Worm (Caenorhabditis elegans) whole organism, L3 larva: ENCODE measurements around the gene cox-6A.

Source experiments
- ceh-16 ChIP-seq: sonication (generic microtip); optimal IDR thresholded peaks from 2 replicates; lab custom pipeline; 2017; ENCODE audit warnings: missing biosample characterization, missing genetic modification characterization
- egl-27 ChIP-seq: sonication (generic microtip); optimal IDR thresholded peaks from 4 replicates; lab custom pipeline; 2017; ENCODE audit warnings: missing biosample characterization, missing genetic modification reagents, missing genetic modification characterization
- elt-2 ChIP-seq: sonication (generic microtip); optimal IDR thresholded peaks from 2 replicates; lab custom pipeline; 2016; ENCODE audit warnings: missing genetic modification reagents, mild to moderate bottlenecking, missing genetic modification characterization, missing compliant biosample characterization
- elt-3 ChIP-seq, 3 experiments: fragments of 150-350 bp in 1 of 3; sonication (generic microtip) in 2 of 3; optimal IDR thresholded peaks; 2 replicates in 2 of 3; 4 replicates in 1 of 3; lab custom pipeline; 2014 to 2017; ENCODE audit warnings: missing biosample characterization in 3 of 3, missing genetic modification characterization in 3 of 3
- fkh-10 ChIP-seq: sonication (generic microtip); optimal IDR thresholded peaks from 2 replicates; lab custom pipeline; 2017; ENCODE audit warnings: missing biosample characterization, missing genetic modification reagents, missing genetic modification characterization
- mdl-1 ChIP-seq: fragments of 150-350 bp; optimal IDR thresholded peaks from 2 replicates; lab custom pipeline; 2014; ENCODE audit warnings: missing biosample characterization, missing genetic modification characterization
- nhr-11 ChIP-seq: fragments of 150-350 bp; optimal IDR thresholded peaks from 2 replicates; lab custom pipeline; 2014; ENCODE audit warnings: missing biosample characterization, missing genetic modification characterization
- nhr-12 ChIP-seq: fragments of 150-350 bp; optimal IDR thresholded peaks from 2 replicates; lab custom pipeline; 2014; ENCODE audit warnings: missing biosample characterization, missing genetic modification characterization
- nhr-25 ChIP-seq: sonication (generic microtip); optimal IDR thresholded peaks from 2 replicates; lab custom pipeline; 2017; ENCODE audit warnings: missing biosample characterization, missing genetic modification characterization
- nhr-28 ChIP-seq: fragments of 150-350 bp; optimal IDR thresholded peaks from 2 replicates; lab custom pipeline; 2014; ENCODE audit warnings: missing biosample characterization, missing genetic modification characterization
- pha-4 ChIP-seq: fragments of 150-350 bp; optimal IDR thresholded peaks from 2 replicates; lab custom pipeline; 2014; ENCODE audit warnings: missing biosample characterization, missing genetic modification reagents, missing genetic modification characterization
- sea-2 ChIP-seq: fragments of 150-350 bp; sonication (generic microtip); optimal IDR thresholded peaks from 4 replicates; lab custom pipeline; 2014; ENCODE audit warnings: missing biosample characterization, missing genetic modification reagents, missing genetic modification characterization
- tbx-2 ChIP-seq: sonication (generic microtip); optimal IDR thresholded peaks from 2 replicates; lab custom pipeline; 2016; ENCODE audit warnings: mild to moderate bottlenecking, missing genetic modification characterization, missing compliant biosample characterization
- ztf-4 ChIP-seq: fragments of 150-350 bp; optimal IDR thresholded peaks from 2 replicates; lab custom pipeline; 2014; ENCODE audit warnings: missing biosample characterization, missing genetic modification characterization

- TF ChIP-seq nhr-12 (tag; lab: Kevin White, UChicago) (no peak), mdl-1 (tag; lab: Kevin White, UChicago) (no peak), pha-4 (tag; lab: Kevin White, UChicago) (no peak), nhr-11 (tag; lab: Kevin White, UChicago) (no peak), sea-2 (GFP tag; lab: Kevin White, UChicago) (no peak), elt-2 (tag; lab: Kevin White, UChicago) (no peak), elt-3 (tag; optimal IDR thresholded peaks at IDR 0.05; lab: Kevin White, UChicago) (no peak), egl-27 (tag; lab: Kevin White, UChicago) (no peak), ceh-16 (tag; lab: Kevin White, UChicago) (no peak), fkh-10 (no peak), tbx-2 (no peak), ztf-4 (tag; lab: Kevin White, UChicago) (no peak), nhr-25 (tag; lab: Kevin White, UChicago) (no peak), nhr-28 (tag; lab: Kevin White, UChicago) (no peak)
Measured at ce11 chrIII:5051949-5052348, 29.6 kb upstream of the cox-6A start, which contains the start of gene C45G9.15.
